Worm (Caenorhabditis elegans): ENCODE measurements around the gene ints-7.

The ints-7 gene

ce11 chrII:11596157-11596740, 13.6 kb downstream of the ints-7 start:
- TF ChIP-seq nhr-71 (tag; optimal IDR thresholded peaks at IDR 0.05), result peak; percentile 86
- peak; percentile 1 for TF ChIP-seq lin-14 (GFP tag; optimal IDR thresholded peaks at IDR 0.05)
- no peak for TF ChIP-seq egl-27 (tag; optimal IDR thresholded peaks at IDR 0.05)

- TF ChIP-seq zag-1 (tag; optimal IDR thresholded peaks at IDR 0.05), result no peak
- no peak for TF ChIP-seq pqm-1 (tag; optimal IDR thresholded peaks at IDR 0.05)
- no peak for TF ChIP-seq mab-9 (GFP tag; IDR thresholded peaks at IDR 0.05)
- TF ChIP-seq unc-86 (tag; optimal IDR thresholded peaks at IDR 0.05), result no peak
- no peak for TF ChIP-seq nhr-237 (tag; optimal IDR thresholded peaks at IDR 0.05)
- no peak for TF ChIP-seq elt-2 (tag; optimal IDR thresholded peaks at IDR 0.05)
- TF ChIP-seq fkh-4 (tag; optimal IDR thresholded peaks at IDR 0.05; ENCODE audit: borderline replicate concordance), result no peak
- no peak for TF ChIP-seq fos-1 (tag; optimal IDR thresholded peaks at IDR 0.05)
- peak; percentile 69 to 90 for TF ChIP-seq efl-1 (optimal IDR thresholded peaks at IDR 0.05)
- TF ChIP-seq efl-1 (GFP tag; optimal IDR thresholded peaks at IDR 0.05 in 1 of 2), result peak; percentile 91 to 99
- TF ChIP-seq pax-3 (tag; optimal IDR thresholded peaks at IDR 0.05), result no peak
- TF ChIP-seq lin-39 (tag; optimal IDR thresholded peaks at IDR 0.05), result no peak
- TF ChIP-seq lin-13 (GFP tag; optimal IDR thresholded peaks at IDR 0.05), result no peak
- TF ChIP-seq ztf-4 (tag; optimal IDR thresholded peaks at IDR 0.05), result no peak
- no peak for TF ChIP-seq ceh-8 (GFP tag; optimal IDR thresholded peaks at IDR 0.05)
- TF ChIP-seq rnt-1 (tag; optimal IDR thresholded peaks at IDR 0.05), result no peak
- TF ChIP-seq nhr-11 (tag; optimal IDR thresholded peaks at IDR 0.05), result no peak
- no peak for TF ChIP-seq C16A3.4 (tag; optimal IDR thresholded peaks at IDR 0.05)
- TF ChIP-seq ceh-90 (tag; optimal IDR thresholded peaks at IDR 0.05), result no peak
- TF ChIP-seq skn-1 (tag; optimal IDR thresholded peaks at IDR 0.05), result peak; percentile 22
- TF ChIP-seq nhr-28 (tag; optimal IDR thresholded peaks at IDR 0.05), result no peak
- TF ChIP-seq nhr-47 (tag; optimal IDR thresholded peaks at IDR 0.05), result peak; percentile 24
- TF ChIP-seq grh-1 (GFP tag; IDR thresholded peaks at IDR 0.05), result no peak
- no peak for TF ChIP-seq fkh-10 (GFP tag; optimal IDR thresholded peaks at IDR 0.05)
- peak; percentile 78 to 96 for TF ChIP-seq lin-35 (GFP tag; optimal IDR thresholded peaks at IDR 0.05)
- TF ChIP-seq ama-1 (optimal IDR thresholded peaks at IDR 0.05), result no peak
- peak; percentile 2 for TF ChIP-seq xbp-1 (tag; optimal IDR thresholded peaks at IDR 0.05)
- peak; percentile 31 for TF ChIP-seq blmp-1 (tag; optimal IDR thresholded peaks at IDR 0.05)
- no peak for TF ChIP-seq elt-3 (tag; optimal IDR thresholded peaks at IDR 0.05)
- TF ChIP-seq sox-4 (tag; optimal IDR thresholded peaks at IDR 0.05), result no peak
- no peak for TF ChIP-seq tlp-1 (tag; optimal IDR thresholded peaks at IDR 0.05)
- no peak for TF ChIP-seq ceh-88 (GFP tag; IDR thresholded peaks at IDR 0.05)
- TF ChIP-seq lsy-2 (tag; optimal IDR thresholded peaks at IDR 0.05), result peak; percentile 20 to 65
- no peak for TF ChIP-seq egl-27 (tag; optimal IDR thresholded peaks at IDR 0.05)
- TF ChIP-seq dsc-1 (tag; optimal IDR thresholded peaks at IDR 0.05), result no peak
- TF ChIP-seq nhr-77 (tag; optimal IDR thresholded peaks at IDR 0.05), result no peak
- no peak for TF ChIP-seq nhr-12 (tag; optimal IDR thresholded peaks at IDR 0.05)
- no peak for TF ChIP-seq nhr-20 (tag; optimal IDR thresholded peaks at IDR 0.05)
- no peak for TF ChIP-seq jun-1 (tag; optimal IDR thresholded peaks at IDR 0.05)
- peak in 1 of 3 experiments; percentile 4 for TF ChIP-seq ceh-82 (tag; optimal IDR thresholded peaks at IDR 0.05)
- no peak for TF ChIP-seq swsn-7 (tag; optimal IDR thresholded peaks at IDR 0.05)
- TF ChIP-seq unc-98 (GFP tag; IDR thresholded peaks at IDR 0.05), result no peak
- TF ChIP-seq hlh-4 (tag; optimal IDR thresholded peaks at IDR 0.05), result no peak
- TF ChIP-seq snpc-4 (tag; optimal IDR thresholded peaks at IDR 0.05), result no peak
- no peak for TF ChIP-seq unc-30 (tag; optimal IDR thresholded peaks at IDR 0.05)
- TF ChIP-seq tbx-2 (tag; optimal IDR thresholded peaks at IDR 0.05), result peak; percentile 20
- no peak for TF ChIP-seq nhr-19 (GFP tag; conservative IDR thresholded peaks at IDR 0.05)
- no peak for TF ChIP-seq egl-13 (tag; optimal IDR thresholded peaks at IDR 0.05)
- no peak for TF ChIP-seq pag-3 (tag; optimal IDR thresholded peaks at IDR 0.05; ENCODE audit: borderline replicate concordance, insufficient read depth)
- TF ChIP-seq unc-130 (tag; optimal IDR thresholded peaks at IDR 0.05), result no peak
Observed at ce11 chrII:11599751-11600150, 17.1 kb downstream of the ints-7 start, which contains the start of gene npp-5. TSS of gene npp-5 (minus strand) at chrII:11599809.
